Fruit fly (Drosophila melanogaster) whole organism, embryonic: ENCODE results near the gene CG32281.

Experiments used
- ATbp ChIP-seq: fragments of 200-800 bp; sonication (Bioruptor generic); optimal IDR thresholded peaks from 2 replicates; lab custom pipeline; 2017; ENCODE audit warnings: missing biosample characterization, mild to moderate bottlenecking, missing genetic modification characterization, missing genetic modification reagents
- Blimp-1 ChIP-seq: fragments of 200-800 bp; sonication (Bioruptor generic); optimal IDR thresholded peaks from 3 replicates; lab custom pipeline; 2018; ENCODE audit warnings: missing biosample characterization, missing genetic modification characterization, mild to moderate bottlenecking, moderate library complexity, missing genetic modification reagents
- C15 ChIP-seq: fragments of 200-800 bp; sonication (Bioruptor generic); IDR thresholded peaks from 3 replicates; pipeline ENCODE4 v1.3.6; 2022; ENCODE audit warnings: missing biosample characterization, missing genetic modification characterization
- CG10366 ChIP-seq: fragments of 200-800 bp; sonication (Bioruptor generic); IDR thresholded peaks from 2 replicates; pipeline ENCODE4 v1.3.6; 2022; ENCODE audit warnings: missing biosample characterization, missing genetic modification characterization
- CG10654 ChIP-seq: fragments of 200-800 bp; sonication (Bioruptor generic); optimal IDR thresholded peaks from 2 replicates; lab custom pipeline; 2016; ENCODE audit warnings: missing biosample characterization, missing genetic modification characterization
- CG11093 ChIP-seq: fragments of 200-800 bp; sonication (Bioruptor generic); IDR thresholded peaks from 3 replicates; pipeline ENCODE4 v1.3.6; 2022; ENCODE audit warnings: missing biosample characterization, missing genetic modification characterization
- CG12104 ChIP-seq: fragments of 200-800 bp; sonication (Bioruptor generic); optimal IDR thresholded peaks from 3 replicates; lab custom pipeline; 2016; ENCODE audit warnings: missing biosample characterization, missing genetic modification characterization
- CG1233 ChIP-seq: fragments of 200-800 bp; sonication (Bioruptor generic); optimal IDR thresholded peaks from 4 replicates; lab custom pipeline; 2018; ENCODE audit warnings: missing biosample characterization, mild to moderate bottlenecking, missing genetic modification characterization
- CG14014 ChIP-seq: fragments of 200-800 bp; sonication (Bioruptor generic); IDR thresholded peaks from 2 replicates; pipeline ENCODE4 v1.3.6; 2022; ENCODE audit warnings: missing biosample characterization, missing genetic modification characterization
- CG15073 ChIP-seq: fragments of 200-800 bp; sonication (Bioruptor generic); optimal IDR thresholded peaks from 2 replicates; lab custom pipeline; 2016; ENCODE audit warnings: missing biosample characterization, missing genetic modification characterization
- CG17328 ChIP-seq: fragments of 200-800 bp; sonication (Bioruptor generic); IDR thresholded peaks from 2 replicates; pipeline ENCODE4 v1.3.6; 2022; ENCODE audit warnings: missing biosample characterization, missing genetic modification characterization
- CG18011 ChIP-seq: fragments of 200-800 bp; sonication (Bioruptor generic); optimal IDR thresholded peaks from 2 replicates; lab custom pipeline; 2017; ENCODE audit warnings: missing biosample characterization, missing genetic modification characterization, mild to moderate bottlenecking, moderate library complexity, missing genotype
- CG18599 ChIP-seq: fragments of 200-800 bp; sonication (Bioruptor generic); optimal IDR thresholded peaks from 3 replicates; lab custom pipeline; 2017; ENCODE audit warnings: missing biosample characterization, missing genetic modification characterization, mild to moderate bottlenecking, moderate library complexity, missing genetic modification reagents
- CG2129 ChIP-seq: fragments of 200-800 bp; sonication (Bioruptor generic); IDR thresholded peaks from 2 replicates; pipeline ENCODE4 v1.3.6; 2022; ENCODE audit warnings: missing biosample characterization, missing genetic modification characterization; ENCODE audit not compliant: partially characterized antibody
- CG2202 ChIP-seq: fragments of 200-800 bp; sonication (Bioruptor generic); optimal IDR thresholded peaks from 2 replicates; lab custom pipeline; 2018; ENCODE audit warnings: missing biosample characterization, mild to moderate bottlenecking, missing genetic modification characterization
- CG3407 ChIP-seq: fragments of 200-800 bp; sonication (Bioruptor generic); optimal IDR thresholded peaks from 2 replicates; lab custom pipeline; 2018; ENCODE audit warnings: missing biosample characterization, mild to moderate bottlenecking, missing genetic modification characterization
- CG3995 ChIP-seq: fragments of 200-800 bp; sonication (Bioruptor generic); optimal IDR thresholded peaks from 3 replicates; lab custom pipeline; 2016; ENCODE audit warnings: missing biosample characterization, missing genetic modification characterization
- CG4424 ChIP-seq: fragments of 200-800 bp; sonication (Bioruptor generic); optimal IDR thresholded peaks from 3 replicates; lab custom pipeline; 2016; ENCODE audit warnings: missing biosample characterization, missing genetic modification characterization
- CG4707 ChIP-seq: fragments of 200-800 bp; sonication (Bioruptor generic); optimal IDR thresholded peaks from 2 replicates; lab custom pipeline; 2018; ENCODE audit warnings: missing biosample characterization, mild to moderate bottlenecking, missing genetic modification characterization, moderate library complexity
- CG4730 ChIP-seq: fragments of 200-800 bp; sonication (Bioruptor generic); IDR thresholded peaks from 2 replicates; pipeline ENCODE4 v1.3.6; 2022; ENCODE audit warnings: missing biosample characterization, missing genetic modification characterization
- CG7987 ChIP-seq: fragments of 200-800 bp; sonication (Bioruptor generic); optimal IDR thresholded peaks from 2 replicates; lab custom pipeline; 2018; ENCODE audit warnings: missing biosample characterization, mild to moderate bottlenecking, missing genetic modification characterization, moderate library complexity
- CG8924 ChIP-seq: fragments of 200-800 bp; optimal IDR thresholded peaks from 3 replicates; lab custom pipeline; 2019; ENCODE audit warnings: missing biosample characterization, mild to moderate bottlenecking, missing genetic modification characterization, moderate library complexity
- Fer3 ChIP-seq: fragments of 200-800 bp; sonication (Bioruptor generic); optimal IDR thresholded peaks from 2 replicates; lab custom pipeline; 2018; ENCODE audit warnings: missing biosample characterization, mild to moderate bottlenecking, missing genetic modification characterization, moderate library complexity
- HLH3B ChIP-seq: fragments of 200-800 bp; sonication (Bioruptor generic); IDR thresholded peaks from 2 replicates; pipeline ENCODE4 v1.3.6; 2022; ENCODE audit warnings: missing biosample characterization, missing genetic modification characterization
- Hr51 ChIP-seq, 2 experiments: fragments of 200-800 bp; sonication (Bioruptor generic); optimal IDR thresholded peaks; 2 replicates in 1 of 2; 3 replicates in 1 of 2; lab custom pipeline; 2016 to 2018; ENCODE audit warnings: missing biosample characterization in 2 of 2, missing genetic modification characterization in 2 of 2, mild to moderate bottlenecking in 1 of 2, moderate library complexity in 1 of 2
- Lhr ChIP-seq: fragments of 200-800 bp; sonication (Bioruptor generic); optimal IDR thresholded peaks from 3 replicates; lab custom pipeline; 2017; ENCODE audit warnings: mild to moderate bottlenecking, missing biosample characterization, missing genetic modification reagents, missing genetic modification characterization
- Nf-YA ChIP-seq: fragments of 200-800 bp; sonication (Bioruptor generic); IDR thresholded peaks from 2 replicates; pipeline ENCODE4 v1.3.6; 2022; ENCODE audit warnings: missing biosample characterization, missing genetic modification characterization
- Ptx1 ChIP-seq: fragments of 200-800 bp; sonication (Bioruptor generic); IDR thresholded peaks from 2 replicates; pipeline ENCODE4 v1.3.6; 2022; ENCODE audit warnings: missing biosample characterization, missing genetic modification characterization
- TFAM ChIP-seq: fragments of 200-800 bp; sonication (Bioruptor generic); optimal IDR thresholded peaks from 2 replicates; lab custom pipeline; 2017; ENCODE audit warnings: missing biosample characterization, missing genetic modification characterization, inconsistent platforms
- Taf1 ChIP-seq: fragments of 200-800 bp; sonication (Bioruptor generic); IDR thresholded peaks from 2 replicates; pipeline ENCODE4 v1.3.6; 2022; ENCODE audit warnings: missing biosample characterization, missing genetic modification characterization
- Xbp1 ChIP-seq: fragments of 200-800 bp; sonication (Bioruptor generic); optimal IDR thresholded peaks from 3 replicates; lab custom pipeline; 2016; ENCODE audit warnings: missing biosample characterization, mild to moderate bottlenecking, missing genetic modification characterization
- al ChIP-seq: fragments of 200-800 bp; sonication (Bioruptor generic); IDR thresholded peaks from 2 replicates; pipeline ENCODE4 v1.3.6; 2022; ENCODE audit warnings: missing biosample characterization, missing genetic modification characterization
- ap ChIP-seq: fragments of 200-800 bp; sonication (Bioruptor generic); IDR thresholded peaks from 2 replicates; pipeline ENCODE4 v1.3.6; 2022; ENCODE audit warnings: missing biosample characterization, missing genetic modification characterization
- bowl ChIP-seq: fragments of 200-800 bp; sonication (Bioruptor generic); IDR thresholded peaks from 2 replicates; pipeline ENCODE4 v1.3.6; 2022; ENCODE audit warnings: missing biosample characterization, missing genetic modification characterization
- cad ChIP-seq: fragments of >200 bp; optimal IDR thresholded peaks from 2 replicates; lab custom pipeline; 2017; ENCODE audit warnings: missing biosample characterization, missing genetic modification characterization
- ci ChIP-seq: fragments of 200-800 bp; sonication (Bioruptor generic); IDR thresholded peaks from 3 replicates; pipeline ENCODE4 v1.3.6; 2022; ENCODE audit warnings: missing biosample characterization, missing genetic modification characterization
- dpn ChIP-seq, 2 experiments: fragments of 200-800 bp; sonication (Bioruptor generic); optimal IDR thresholded peaks; 3 replicates each; lab custom pipeline; 2016; ENCODE audit warnings: missing biosample characterization in 2 of 2, missing genetic modification characterization in 2 of 2
- gcm ChIP-seq: fragments of 200-800 bp; sonication (Bioruptor generic); optimal IDR thresholded peaks from 2 replicates; lab custom pipeline; 2019; ENCODE audit warnings: missing biosample characterization, mild to moderate bottlenecking, missing genetic modification characterization, moderate library complexity
- grau ChIP-seq: fragments of 200-800 bp; optimal IDR thresholded peaks from 3 replicates; lab custom pipeline; 2019; ENCODE audit warnings: missing biosample characterization, mild to moderate bottlenecking, missing genetic modification characterization, moderate library complexity
- gsb-n ChIP-seq: fragments of 200-800 bp; sonication (Bioruptor generic); optimal IDR thresholded peaks from 3 replicates; lab custom pipeline; 2018; ENCODE audit warnings: missing biosample characterization, mild to moderate bottlenecking, missing genetic modification characterization
- kay ChIP-seq: fragments of 200-800 bp; sonication (Bioruptor generic); optimal IDR thresholded peaks from 2 replicates; lab custom pipeline; 2016; ENCODE audit warnings: missing biosample characterization, missing genetic modification characterization
- klu ChIP-seq: fragments of 200-800 bp; sonication (Bioruptor generic); IDR thresholded peaks from 2 replicates; pipeline ENCODE4 v1.3.6; 2022; ENCODE audit warnings: missing biosample characterization, missing genetic modification characterization
- lola ChIP-seq, 3 experiments: fragments of >200 bp in 2 of 3; fragments of 200-800 bp in 1 of 3; sonication (Bioruptor generic) in 1 of 3; optimal IDR thresholded peaks; 2 replicates each; lab custom pipeline; 2017 to 2019; ENCODE audit warnings: missing biosample characterization in 3 of 3, missing genetic modification characterization in 3 of 3, mild to moderate bottlenecking in 1 of 3, moderate library complexity in 1 of 3
- otp ChIP-seq: fragments of 200-800 bp; sonication (Bioruptor generic); IDR thresholded peaks from 3 replicates; pipeline ENCODE4, ENCODE4 v1.3.6; 2022; ENCODE audit warnings: missing biosample characterization, missing genetic modification characterization
- pfk ChIP-seq: fragments of 200-800 bp; sonication (Bioruptor generic); optimal IDR thresholded peaks from 2 replicates; lab custom pipeline; 2018; ENCODE audit warnings: missing biosample characterization, mild to moderate bottlenecking, missing genetic modification characterization, moderate library complexity
- pnt ChIP-seq: fragments of 200-800 bp; sonication (Bioruptor generic); optimal IDR thresholded peaks from 3 replicates; lab custom pipeline; 2016; ENCODE audit warnings: missing biosample characterization, missing genetic modification characterization
- pum ChIP-seq: fragments of 200-800 bp; sonication (Bioruptor generic); optimal IDR thresholded peaks from 2 replicates; lab custom pipeline; 2016; ENCODE audit warnings: missing biosample characterization, missing genetic modification characterization
- sim ChIP-seq: fragments of 200-800 bp; sonication (Bioruptor generic); IDR thresholded peaks from 2 replicates; pipeline ENCODE4 v1.3.6; 2022; ENCODE audit warnings: missing biosample characterization, missing genetic modification characterization
- slbo ChIP-seq: fragments of 200-800 bp; sonication (Bioruptor generic); IDR thresholded peaks from 2 replicates; pipeline ENCODE4 v1.3.6; 2022; ENCODE audit warnings: missing biosample characterization, missing genetic modification characterization
- tio ChIP-seq: fragments of 200-800 bp; sonication (Bioruptor generic); optimal IDR thresholded peaks from 2 replicates; lab custom pipeline; 2017; ENCODE audit warnings: missing biosample characterization, missing genetic modification characterization, inconsistent platforms
- trem ChIP-seq: fragments of 200-800 bp; optimal IDR thresholded peaks from 3 replicates; lab custom pipeline; 2019; ENCODE audit warnings: missing biosample characterization, mild to moderate bottlenecking, missing genetic modification characterization, moderate library complexity
- wdn ChIP-seq: fragments of 200-800 bp; sonication (Bioruptor generic); IDR thresholded peaks from 2 replicates; pipeline ENCODE4 v1.3.6; 2022; ENCODE audit warnings: missing biosample characterization, missing genetic modification characterization

Gene CG32281

dm6 chr3L:3141411-3141810 is 27.8 kb upstream of the CG32281 start (continued):
- TF ChIP-seq lola (GFP tag; optimal IDR thresholded peaks at IDR 0.05; lab: Kevin White, UChicago) (peak in 1 of 3 experiments; percentile 33), CG1233 (GFP tag; lab: Kevin White, UChicago) (no peak), Ptx1 (GFP tag; lab: Robert Waterston, UW) (no peak), CG2202 (tag; lab: Kevin White, UChicago) (peak; percentile 43), CG17328 (GFP tag; lab: Robert Waterston, UW) (no peak), grau (tag; lab: Kevin White, UChicago) (no peak), gcm (GFP tag; lab: Kevin White, UChicago) (peak; percentile 64), C15 (GFP tag; lab: Robert Waterston, UW) (no peak), otp (GFP tag; lab: Robert Waterston, UW) (peak; percentile 11; the same call in 1 of the 3 replicates), pfk (GFP tag; lab: Kevin White, UChicago) (no peak), CG18599 (GFP tag; lab: Kevin White, UChicago) (no peak), CG3995 (no peak), HLH3B (no peak), CG15073 (GFP tag; lab: Kevin White, UChicago) (no peak), CG11093 (GFP tag; lab: Robert Waterston, UW) (no peak), klu (GFP tag; lab: Robert Waterston, UW) (no peak), CG4424 (GFP tag; lab: Kevin White, UChicago) (no peak), Nf-YA (no peak), TFAM (GFP tag; lab: Kevin White, UChicago) (no peak), ap (GFP tag; lab: Robert Waterston, UW) (no peak), dpn (GFP tag; optimal IDR thresholded peaks at IDR 0.05; lab: Kevin White, UChicago) (no peak), CG4730 (GFP tag; lab: Robert Waterston, UW) (no peak), pnt (no peak), CG8924 (no peak), ci (no peak), CG10366 (GFP tag; lab: Robert Waterston, UW) (no peak), tio (no peak), Blimp-1 (GFP tag; lab: Kevin White, UChicago) (peak; percentile 100), CG14014 (GFP tag; lab: Robert Waterston, UW) (no peak), Xbp1 (GFP tag; lab: Kevin White, UChicago) (no peak), CG2129 (GFP tag; lab: Robert Waterston, UW) (no peak), kay (no peak), wdn (no peak), CG12104 (GFP tag; lab: Kevin White, UChicago) (no peak), pum (GFP tag; lab: Kevin White, UChicago) (no peak), gsb-n (tag; lab: Kevin White, UChicago) (peak; percentile 50), al (GFP tag; lab: Robert Waterston, UW) (no peak), CG3407 (GFP tag; lab: Kevin White, UChicago) (peak; percentile 22), ATbp (no peak), cad (GFP tag; lab: Kevin White, UChicago) (no peak), bowl (GFP tag; lab: Robert Waterston, UW) (no peak), CG4707 (GFP tag; lab: Kevin White, UChicago) (no peak), CG18011 (GFP tag; lab: Kevin White, UChicago) (no peak), CG10654 (GFP tag; lab: Kevin White, UChicago) (no peak), sim (GFP tag; lab: Robert Waterston, UW) (peak; percentile 36; the same call in 1 of the 2 replicates), CG7987 (GFP tag; lab: Kevin White, UChicago) (no peak), Lhr (peak; percentile 7), Hr51 (GFP tag; optimal IDR thresholded peaks at IDR 0.05; lab: Kevin White, UChicago) (no peak), Taf1 (no peak), Fer3 (tag; lab: Kevin White, UChicago) (no peak), slbo (GFP tag; lab: Robert Waterston, UW) (no peak), trem (tag; lab: Kevin White, UChicago) (no peak)
